Fruit fly (Drosophila melanogaster) whole organism, embryonic: ENCODE data around the gene Sox100B.

Source experiments
- CG12391 ChIP-seq: fragments of 200-800 bp; sonication (Bioruptor generic); optimal IDR thresholded peaks from 3 replicates; lab custom pipeline; 2018; ENCODE audit warnings: missing biosample characterization, mild to moderate bottlenecking, missing genetic modification characterization, moderate library complexity
- CG18011 ChIP-seq: fragments of 200-800 bp; sonication (Bioruptor generic); optimal IDR thresholded peaks from 2 replicates; lab custom pipeline; 2017; ENCODE audit warnings: missing biosample characterization, missing genetic modification characterization, mild to moderate bottlenecking, moderate library complexity, missing genotype
- CG7271 ChIP-seq: fragments of 200-800 bp; sonication (Bioruptor generic); optimal IDR thresholded peaks from 2 replicates; lab custom pipeline; 2018; ENCODE audit warnings: missing biosample characterization, mild to moderate bottlenecking, missing genetic modification characterization, moderate library complexity
- CG9215 ChIP-seq: fragments of 200-800 bp; sonication (Bioruptor generic); IDR thresholded peaks from 2 replicates; pipeline ENCODE4 v1.3.6; 2022; ENCODE audit warnings: missing biosample characterization, missing genetic modification characterization
- Dek ChIP-seq: fragments of 200-800 bp; sonication (Bioruptor generic); optimal IDR thresholded peaks from 3 replicates; lab custom pipeline; 2019; ENCODE audit warnings: missing biosample characterization, mild to moderate bottlenecking, missing genetic modification characterization, moderate library complexity
- Myb ChIP-seq: fragments of 200-800 bp; sonication (Bioruptor generic); optimal IDR thresholded peaks from 2 replicates; lab custom pipeline; 2016; ENCODE audit warnings: missing biosample characterization, missing genetic modification characterization
- Vsx1 ChIP-seq: fragments of 200-800 bp; sonication (Bioruptor generic); optimal IDR thresholded peaks from 2 replicates; lab custom pipeline; 2017; ENCODE audit warnings: missing biosample characterization, mild to moderate bottlenecking, missing genetic modification characterization, missing genetic modification reagents
- grn ChIP-seq: fragments of 200-800 bp; sonication (Bioruptor generic); optimal IDR thresholded peaks from 3 replicates; lab custom pipeline; 2017; ENCODE audit warnings: missing biosample characterization, missing genetic modification characterization
- gsb-n ChIP-seq: fragments of 200-800 bp; sonication (Bioruptor generic); optimal IDR thresholded peaks from 3 replicates; lab custom pipeline; 2018; ENCODE audit warnings: missing biosample characterization, mild to moderate bottlenecking, missing genetic modification characterization
- klu ChIP-seq: fragments of 200-800 bp; sonication (Bioruptor generic); IDR thresholded peaks from 2 replicates; pipeline ENCODE4 v1.3.6; 2022; ENCODE audit warnings: missing biosample characterization, missing genetic modification characterization
- nom ChIP-seq: fragments of 200-800 bp; sonication (Bioruptor generic); optimal IDR thresholded peaks from 2 replicates; lab custom pipeline; 2017; ENCODE audit warnings: missing biosample characterization, missing genetic modification characterization, mild to moderate bottlenecking, moderate library complexity, missing genetic modification reagents
- psq ChIP-seq: fragments of 200-800 bp; sonication (Bioruptor generic); optimal IDR thresholded peaks from 2 replicates; lab custom pipeline; 2017; ENCODE audit warnings: missing biosample characterization, missing genetic modification characterization
- scrt ChIP-seq: fragments of 200-800 bp; sonication (Bioruptor generic); optimal IDR thresholded peaks from 2 replicates; lab custom pipeline; 2018; ENCODE audit warnings: missing biosample characterization, mild to moderate bottlenecking, missing genetic modification characterization, moderate library complexity
- z ChIP-seq: fragments of 200-800 bp; sonication (Bioruptor generic); IDR thresholded peaks from 3 replicates; pipeline ENCODE4 v1.3.6; 2022; ENCODE audit warnings: missing biosample characterization, missing genetic modification characterization

- TF ChIP-seq CG18011 (GFP tag; lab: Kevin White, UChicago) (no peak), scrt (GFP tag; lab: Kevin White, UChicago) (no peak), Myb (GFP tag; lab: Kevin White, UChicago) (no peak), z (no peak), Dek (no peak), Vsx1 (GFP tag; lab: Kevin White, UChicago) (no peak), grn (GFP tag; lab: Kevin White, UChicago) (peak; percentile 88), psq (GFP tag; lab: Kevin White, UChicago) (no peak), klu (GFP tag; lab: Robert Waterston, UW) (no peak), CG9215 (GFP tag; lab: Robert Waterston, UW) (no peak), CG7271 (tag; lab: Kevin White, UChicago) (no peak), CG12391 (tag; lab: Kevin White, UChicago) (no peak), gsb-n (tag; lab: Kevin White, UChicago) (no peak), nom (GFP tag; lab: Kevin White, UChicago) (no peak)
Measured at dm6 chr3R:31127357-31127775, 62.3 kb downstream of the Sox100B start.
